Worm (Caenorhabditis elegans) whole organism, midembryonic: ENCODE results near the gene C23F12.4.

Experiments used
- T22C8.4 ChIP-seq: fragments of 200-800 bp; sonication (Bioruptor generic); IDR thresholded peaks from 2 replicates; pipeline ENCODE4 v1.3.6; 2022; ENCODE audit warnings: missing genetic modification characterization, missing compliant biosample characterization
- med-1 ChIP-seq: sonication (generic microtip); optimal IDR thresholded peaks from 2 replicates; lab custom pipeline; 2017; ENCODE audit warnings: missing genetic modification characterization, mild to moderate bottlenecking, missing compliant biosample characterization, antibody characterized with exemption, missing genetic modification reagents; ENCODE audit not compliant: insufficient read depth
- ztf-23 ChIP-seq: fragments of 200-800 bp; sonication (Bioruptor generic); IDR thresholded peaks from 2 replicates; pipeline ENCODE4 v1.3.6; 2022; ENCODE audit warnings: missing genetic modification reagents, missing genetic modification characterization, missing compliant biosample characterization

- TF ChIP-seq T22C8.4 (GFP tag; lab: Robert Waterston, UW) (no peak), ztf-23 (GFP tag; lab: Robert Waterston, UW) (no peak), med-1 (no peak)
Observed at ce11 chrX:9364082-9364481, 23.1 kb upstream of the C23F12.4 start.
